Worm (Caenorhabditis elegans): ENCODE measurements around the gene F22E12.1.

- TF ChIP-seq snpc-4 (tag; optimal IDR thresholded peaks at IDR 0.05) (no peak), cnd-1 (tag; optimal IDR thresholded peaks at IDR 0.05) (no peak), unc-62 (GFP tag; optimal IDR thresholded peaks at IDR 0.05) (no peak), nhr-237 (tag; optimal IDR thresholded peaks at IDR 0.05) (no peak), lsy-2 (tag; optimal IDR thresholded peaks at IDR 0.05) (no peak)
Observed at ce11 chrV:10505553-10505952, 48.4 kb upstream of the F22E12.1 start, which contains the start of gene C35A5.5.
